Worm (Caenorhabditis elegans) whole organism, late embryonic: Measurements from ENCODE around the gene ulp-2.

Experiments
- ceh-2 ChIP-seq: sonication (generic microtip); optimal IDR thresholded peaks from 2 replicates; lab custom pipeline; 2016; ENCODE audit warnings: missing genotype, missing genetic modification characterization, missing compliant biosample characterization
- ceh-48 ChIP-seq: sonication (generic microtip); optimal IDR thresholded peaks from 2 replicates; lab custom pipeline; 2016; ENCODE audit warnings: missing genetic modification characterization, inconsistent platforms, missing compliant biosample characterization
- elt-2 ChIP-seq: sonication (generic microtip); optimal IDR thresholded peaks from 2 replicates; lab custom pipeline; 2016; ENCODE audit warnings: missing genetic modification reagents, missing genetic modification characterization, missing compliant biosample characterization
- gmeb-2 ChIP-seq: sonication (generic microtip); optimal IDR thresholded peaks from 2 replicates; lab custom pipeline; 2016; ENCODE audit warnings: missing genetic modification characterization, inconsistent platforms, missing compliant biosample characterization
- nfya-1 ChIP-seq: sonication (generic microtip); optimal IDR thresholded peaks from 2 replicates; lab custom pipeline; 2017; ENCODE audit warnings: missing genetic modification characterization, mild to moderate bottlenecking, missing compliant biosample characterization, antibody characterized with exemption, moderate library complexity
- npax-4 ChIP-seq: sonication (generic microtip); optimal IDR thresholded peaks from 2 replicates; lab custom pipeline; 2016; ENCODE audit warnings: missing genetic modification characterization, missing compliant biosample characterization
- sdc-2 ChIP-seq: sonication (generic microtip); optimal IDR thresholded peaks from 2 replicates; lab custom pipeline; 2016; ENCODE audit warnings: missing genotype, missing genetic modification characterization, missing compliant biosample characterization

DNA sequence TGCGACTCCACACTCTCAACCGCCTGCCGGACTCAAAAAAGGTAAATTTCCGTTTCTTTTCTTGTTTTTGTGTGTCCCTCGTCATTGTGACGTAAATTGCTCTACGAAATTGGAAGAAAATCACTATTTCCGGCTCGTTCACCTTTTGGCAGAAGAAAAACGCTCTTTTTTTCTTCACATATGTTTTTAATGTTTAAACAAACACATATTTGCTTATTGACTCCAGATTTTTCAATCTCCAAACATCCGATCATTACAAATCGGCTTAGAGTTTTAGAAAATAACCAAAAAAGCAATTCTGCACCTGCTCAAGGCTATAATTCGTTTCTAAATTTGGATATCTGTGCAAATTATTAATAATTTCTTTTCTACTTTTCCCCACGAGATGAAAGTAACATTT, 53.8 kb downstream of the ulp-2 start:
- TF ChIP-seq ceh-48 (tag; lab: Kevin White, UChicago) (no peak), ceh-2 (no peak), gmeb-2 (tag; lab: Kevin White, UChicago) (no peak), npax-4 (tag; lab: Kevin White, UChicago) (no peak), nfya-1 (tag; lab: Kevin White, UChicago) (no peak), elt-2 (tag; lab: Kevin White, UChicago) (no peak), sdc-2 (tag; lab: Kevin White, UChicago) (no peak)
